Worm (Caenorhabditis elegans) whole organism, L4 larva: ENCODE results near the gene xtr-1.

ENCODE experiments used
- F10B5.3 ChIP-seq: sonication (generic microtip); optimal IDR thresholded peaks from 2 replicates; lab custom pipeline; 2016; ENCODE audit warnings: mild to moderate bottlenecking, missing genetic modification characterization, missing compliant biosample characterization
- F37D6.2 ChIP-seq: sonication (generic microtip); optimal IDR thresholded peaks from 2 replicates; lab custom pipeline; 2016; ENCODE audit warnings: mild to moderate bottlenecking, missing genetic modification characterization, missing compliant biosample characterization
- aha-1 ChIP-seq: fragments of 150-350 bp; peaks from one replicate; lab custom pipeline; 2014; ENCODE audit warnings: missing biosample characterization, missing genetic modification characterization
- ama-1 ChIP-seq: fragments of 150-350 bp; optimal IDR thresholded peaks from 2 replicates; lab custom pipeline; 2014; ENCODE audit warnings: inconsistent platforms, mixed read lengths
- ceh-28 ChIP-seq: fragments of 150-350 bp; optimal IDR thresholded peaks from 2 replicates; lab custom pipeline; 2014; ENCODE audit warnings: missing biosample characterization, missing genetic modification reagents, missing genetic modification characterization
- dmd-8 ChIP-seq: fragments of 200-800 bp; sonication (Bioruptor generic); IDR thresholded peaks from 2 replicates; pipeline ENCODE4 v1.3.6; 2022; ENCODE audit warnings: missing genetic modification characterization, missing compliant biosample characterization
- mep-1 ChIP-seq: fragments of 150-350 bp; sonication (generic microtip); optimal IDR thresholded peaks from 3 replicates; lab custom pipeline; 2014; ENCODE audit warnings: missing biosample characterization, missing genetic modification characterization
- rbr-2 ChIP-seq: sonication (generic microtip); optimal IDR thresholded peaks from 2 replicates; lab custom pipeline; 2016; ENCODE audit warnings: missing genotype, missing genetic modification characterization, missing compliant biosample characterization
- tra-1 ChIP-seq: fragments of 200-800 bp; sonication (Bioruptor generic); IDR thresholded peaks from 2 replicates; pipeline ENCODE4 v1.3.6; 2022; ENCODE audit warnings: missing genetic modification reagents, missing genetic modification characterization, missing compliant biosample characterization
- unc-62 ChIP-seq, 3 experiments: fragments of 150-350 bp in 1 of 3; sonication (generic microtip); optimal IDR thresholded peaks in 2 of 3; peaks in 1 of 3; 1 replicate in 1 of 3; 2 replicates in 2 of 3; lab custom pipeline; 2014 to 2017; ENCODE audit warnings: missing biosample characterization in 3 of 3, missing genetic modification characterization in 3 of 3, missing genetic modification reagents in 3 of 3, missing genotype in 1 of 3

Gene xtr-1

ce11 chrX:11899031-11899430 is 46.4 kb downstream of the xtr-1 start:
- TF ChIP-seq tra-1 (GFP tag; lab: Robert Waterston, UW) (no peak), aha-1 (tag; lab: Kevin White, UChicago) (peak; percentile 57), unc-62 (GFP tag; optimal IDR thresholded peaks at IDR 0.05 in 1 of 2; lab: Kevin White, UChicago) (peak in 1 of 2 experiments; percentile 85), unc-62 (tag; optimal IDR thresholded peaks at IDR 0.05; lab: Kevin White, UChicago) (no peak), F10B5.3 (tag; lab: Kevin White, UChicago) (peak; percentile 12), F37D6.2 (tag; lab: Kevin White, UChicago) (peak; percentile 51), mep-1 (no peak), ama-1 (lab: Kevin White, UChicago) (no peak), dmd-8 (no peak), ceh-28 (peak; percentile 43), rbr-2 (tag; lab: Kevin White, UChicago) (peak; percentile 46)

ce11 chrX:11902661-11903060 is 50.1 kb downstream of the xtr-1 start, which contains the start of gene Y62H9A.10:
TSS of gene Y62H9A.10 (minus strand) at chrX:11902761.
- no peak for TF ChIP-seq F10B5.3 (tag; lab: Kevin White, UChicago)
- TF ChIP-seq, all 104 proteins: peak for 0
